Worm (Caenorhabditis elegans) whole organism, L1 larva: Measurements from ENCODE around the gene K06G5.1.

Experiments used
- Y116A8C.19 ChIP-seq: sonication (generic microtip); optimal IDR thresholded peaks from 2 replicates; lab custom pipeline; 2016; ENCODE audit warnings: missing compliant biosample characterization, missing genetic modification characterization, borderline replicate concordance
- lin-14 ChIP-seq: fragments of 200-800 bp; sonication (Bioruptor generic); optimal IDR thresholded peaks from 2 replicates; lab custom pipeline; 2018; ENCODE audit warnings: mild to moderate bottlenecking, missing genetic modification characterization, moderate library complexity, missing compliant biosample characterization
- nhr-12 ChIP-seq: sonication (generic microtip); optimal IDR thresholded peaks from 2 replicates; lab custom pipeline; 2017; ENCODE audit warnings: missing biosample characterization, missing genetic modification characterization
- nhr-47 ChIP-seq: sonication (generic microtip); optimal IDR thresholded peaks from 2 replicates; lab custom pipeline; 2016; ENCODE audit warnings: mild to moderate bottlenecking, missing genetic modification characterization, moderate library complexity, missing compliant biosample characterization
- unc-62 ChIP-seq: fragments of 150-350 bp; optimal IDR thresholded peaks from 2 replicates; lab custom pipeline; 2014; ENCODE audit warnings: missing biosample characterization, missing genetic modification reagents, missing genetic modification characterization

ce11 chrX:14213314-14213713, 1.5 kb upstream of the K06G5.1 start:
- TF ChIP-seq lin-14 (GFP tag; lab: Kevin White, UChicago) (no peak), Y116A8C.19 (no peak), unc-62 (GFP tag; lab: Kevin White, UChicago) (no peak), nhr-47 (tag; lab: Kevin White, UChicago) (no peak), nhr-12 (no peak)
